Worm (Caenorhabditis elegans) whole organism, mixed stage, embryonic: ENCODE measurements around the gene acdh-8.

Experiments used
- bed-3 ChIP-seq: fragments of 200-800 bp; sonication (Bioruptor generic); optimal IDR thresholded peaks from 3 replicates; lab custom pipeline; 2018; ENCODE audit warnings: mild to moderate bottlenecking, missing genetic modification characterization, moderate library complexity, missing compliant biosample characterization
- ces-1 ChIP-seq: fragments of 150-350 bp; optimal IDR thresholded peaks from 2 replicates; lab custom pipeline; 2014; ENCODE audit warnings: missing biosample characterization, missing genetic modification reagents, missing genetic modification characterization
- elt-3 ChIP-seq: fragments of 150-350 bp; optimal IDR thresholded peaks from 2 replicates; lab custom pipeline; 2014; ENCODE audit warnings: missing biosample characterization, missing genetic modification characterization
- lin-13 ChIP-seq: fragments of 150-350 bp; optimal IDR thresholded peaks from 2 replicates; lab custom pipeline; 2014; ENCODE audit warnings: missing biosample characterization, missing genetic modification characterization
- nhr-12 ChIP-seq: fragments of 150-350 bp; optimal IDR thresholded peaks from 2 replicates; lab custom pipeline; 2014; ENCODE audit warnings: missing biosample characterization, missing genetic modification characterization
- nhr-237 ChIP-seq: fragments of 150-350 bp; optimal IDR thresholded peaks from 2 replicates; lab custom pipeline; 2014; ENCODE audit warnings: missing biosample characterization, missing genetic modification characterization
- nhr-28 ChIP-seq: fragments of 150-350 bp; optimal IDR thresholded peaks from 2 replicates; lab custom pipeline; 2014; ENCODE audit warnings: missing biosample characterization, missing genetic modification characterization
- pha-4 ChIP-seq: fragments of 150-350 bp; optimal IDR thresholded peaks from 2 replicates; lab custom pipeline; 2018; ENCODE audit warnings: missing biosample characterization, missing genetic modification reagents, missing genetic modification characterization
- unc-62 ChIP-seq: fragments of 150-350 bp; optimal IDR thresholded peaks from 2 replicates; lab custom pipeline; 2014; ENCODE audit warnings: missing biosample characterization, missing genetic modification reagents, missing genetic modification characterization

DNA sequence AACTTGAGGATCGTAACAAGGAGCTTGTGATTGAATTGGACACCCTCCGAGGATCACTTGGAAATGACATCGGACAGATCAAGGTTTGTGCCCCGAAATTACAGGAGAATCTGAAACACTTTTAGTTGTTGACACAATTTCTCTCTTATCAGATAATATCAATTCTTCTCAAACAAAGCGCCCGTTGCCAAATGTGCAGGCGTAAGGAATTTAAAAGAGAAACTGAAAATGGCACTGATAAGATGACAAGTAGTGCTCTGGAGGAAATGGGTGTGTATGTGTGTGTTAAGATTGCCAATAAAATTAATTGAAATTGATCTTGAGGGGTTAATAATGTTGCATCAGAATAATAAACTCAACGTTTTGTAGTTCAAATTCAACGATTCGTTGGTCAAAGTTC, 42.9 kb upstream of the acdh-8 start:
- TF ChIP-seq nhr-12 (tag; lab: Kevin White, UChicago) (no peak), unc-62 (no peak), lin-13 (tag; lab: Kevin White, UChicago) (no peak), pha-4 (tag; lab: Kevin White, UChicago) (no peak), ces-1 (no peak), nhr-28 (tag; lab: Kevin White, UChicago) (no peak), elt-3 (tag; lab: Kevin White, UChicago) (no peak), bed-3 (GFP tag; lab: Kevin White, UChicago) (no peak), nhr-237 (tag; lab: Kevin White, UChicago) (no peak)
